Fruit fly (Drosophila melanogaster) whole organism, prepupa: ENCODE measurements around the gene Cdc23.

Experiments used
- CG11902 ChIP-seq: fragments of 200-800 bp; sonication (Bioruptor generic); optimal IDR thresholded peaks from 3 replicates; lab custom pipeline; 2016; ENCODE audit warnings: missing biosample characterization, missing genetic modification characterization
- CG32006 ChIP-seq: fragments of 200-800 bp; sonication (Bioruptor generic); optimal IDR thresholded peaks from 3 replicates; lab custom pipeline; 2017; ENCODE audit warnings: missing biosample characterization, mild to moderate bottlenecking, missing genetic modification characterization
- CG6792 ChIP-seq: fragments of 200-800 bp; sonication (Bioruptor generic); optimal IDR thresholded peaks from 3 replicates; lab custom pipeline; 2016; ENCODE audit warnings: missing biosample characterization, missing genetic modification characterization
- CG6808 ChIP-seq: fragments of 200-800 bp; sonication (Bioruptor generic); optimal IDR thresholded peaks from 3 replicates; lab custom pipeline; 2017; ENCODE audit warnings: missing biosample characterization, missing genetic modification characterization, mild to moderate bottlenecking, moderate library complexity, missing genetic modification reagents
- Ets21C ChIP-seq: fragments of 200-800 bp; sonication (Bioruptor generic); optimal IDR thresholded peaks from 3 replicates; lab custom pipeline; 2016; ENCODE audit warnings: missing biosample characterization, missing genetic modification characterization
- Lpt ChIP-seq: fragments of 200-800 bp; sonication (Bioruptor generic); optimal IDR thresholded peaks from 3 replicates; lab custom pipeline; 2016; ENCODE audit warnings: missing biosample characterization, missing genetic modification characterization
- OdsH ChIP-seq: fragments of 200-800 bp; sonication (Bioruptor generic); optimal IDR thresholded peaks from 3 replicates; lab custom pipeline; 2016; ENCODE audit warnings: missing biosample characterization, missing genetic modification characterization
- achi ChIP-seq: fragments of 200-800 bp; sonication (Bioruptor generic); optimal IDR thresholded peaks from 3 replicates; lab custom pipeline; 2016; ENCODE audit warnings: missing biosample characterization, missing genetic modification characterization
- cyc ChIP-seq: fragments of 200-800 bp; sonication (Bioruptor generic); optimal IDR thresholded peaks from 3 replicates; lab custom pipeline; 2016; ENCODE audit warnings: missing biosample characterization, missing genetic modification characterization
- dac ChIP-seq: fragments of 200-800 bp; sonication (Bioruptor generic); optimal IDR thresholded peaks from 2 replicates; lab custom pipeline; 2017; ENCODE audit warnings: missing biosample characterization, mild to moderate bottlenecking, missing genetic modification characterization
- eg ChIP-seq: fragments of 200-800 bp; sonication (Bioruptor generic); IDR thresholded peaks from 3 replicates; pipeline ENCODE4 v1.3.6; 2022; ENCODE audit warnings: missing biosample characterization, missing genetic modification characterization
- net ChIP-seq: fragments of 200-800 bp; sonication (Bioruptor generic); optimal IDR thresholded peaks from 3 replicates; lab custom pipeline; 2016; ENCODE audit warnings: missing biosample characterization, missing genetic modification characterization
- svp ChIP-seq: fragments of 200-800 bp; sonication (Bioruptor generic); peaks from one replicate; lab custom pipeline; 2016; ENCODE audit warnings: missing biosample characterization, missing genetic modification characterization

dm6 chr2L:20481139-20481858 lies 22.2 kb downstream of the Cdc23 start:
- TF ChIP-seq OdsH = no peak
- TF ChIP-seq net (GFP tag; lab: Kevin White, UChicago) = no peak
- no peak for TF ChIP-seq CG32006 (GFP tag; lab: Kevin White, UChicago)
- no peak for TF ChIP-seq CG11902
- no peak for TF ChIP-seq Lpt (GFP tag; lab: Kevin White, UChicago)
- no peak for TF ChIP-seq achi (GFP tag; lab: Kevin White, UChicago)
- no peak for TF ChIP-seq svp (GFP tag; lab: Kevin White, UChicago)
- TF ChIP-seq CG6808 (GFP tag; lab: Kevin White, UChicago) = no peak
- no peak for TF ChIP-seq CG6792 (GFP tag; lab: Kevin White, UChicago)
- TF ChIP-seq dac (GFP tag; lab: Kevin White, UChicago) = no peak
- TF ChIP-seq cyc (GFP tag; lab: Kevin White, UChicago) = no peak
- TF ChIP-seq eg (GFP tag; lab: Robert Waterston, UW) = no peak
- no peak for TF ChIP-seq Ets21C (GFP tag; lab: Kevin White, UChicago)
